Worm (Caenorhabditis elegans): ENCODE results near the gene trpl-5.

DNA sequence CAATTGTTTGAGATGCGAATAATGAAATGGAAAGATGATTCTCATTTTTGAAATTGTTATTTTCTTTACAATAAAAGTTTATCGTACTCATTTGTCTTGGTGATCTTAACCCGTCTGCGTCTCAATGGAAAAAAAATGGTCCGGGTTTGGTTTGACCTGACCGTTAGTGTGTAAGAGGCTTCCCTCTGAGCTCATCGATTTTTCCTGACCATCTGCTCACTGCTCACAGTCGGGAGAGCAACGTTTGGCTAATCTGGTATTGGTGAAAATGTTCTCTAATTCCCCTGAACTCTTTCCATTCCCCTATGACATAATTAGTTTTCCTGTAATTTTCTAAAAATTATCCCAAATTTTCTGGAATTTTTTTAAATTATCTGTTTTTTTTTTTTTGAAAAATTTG lies 48.5 kb upstream of the trpl-5 start:
- TF ChIP-seq scrt-1 (GFP tag; IDR thresholded peaks at IDR 0.05), result no peak
- TF ChIP-seq pes-1 (GFP tag; IDR thresholded peaks at IDR 0.05), result no peak
- TF ChIP-seq ceh-13 (GFP tag; optimal IDR thresholded peaks at IDR 0.05), result no peak
- TF ChIP-seq hmbx-1 (tag; optimal IDR thresholded peaks at IDR 0.05), result no peak
- TF ChIP-seq tbx-37 (GFP tag; conservative IDR thresholded peaks at IDR 0.05), result no peak
- no peak for TF ChIP-seq flt-1 (GFP tag; IDR thresholded peaks at IDR 0.05)
- no peak for TF ChIP-seq ama-1 (optimal IDR thresholded peaks at IDR 0.05)
- no peak for TF ChIP-seq tbx-11 (GFP tag; IDR thresholded peaks at IDR 0.05)
